Worm (Caenorhabditis elegans) whole organism, L4 larva: ENCODE measurements around the gene stdh-3.

ENCODE experiments used
- T20F7.1 ChIP-seq: fragments of 200-800 bp; sonication (Bioruptor generic); optimal IDR thresholded peaks from 2 replicates; lab custom pipeline; 2018; ENCODE audit warnings: mild to moderate bottlenecking, missing genetic modification characterization, missing compliant biosample characterization
- Y48G9A.11 ChIP-seq: fragments of 200-800 bp; sonication (Bioruptor generic); IDR thresholded peaks from 2 replicates; pipeline ENCODE4 v1.3.6; 2022; ENCODE audit warnings: missing genetic modification reagents, missing genetic modification characterization, missing compliant biosample characterization
- ZK337.2 ChIP-seq: fragments of 200-800 bp; sonication (Bioruptor generic); IDR thresholded peaks from 2 replicates; pipeline ENCODE4 v1.3.6; 2022; ENCODE audit warnings: missing genetic modification reagents, missing genetic modification characterization, missing compliant biosample characterization
- aha-1 ChIP-seq: fragments of 150-350 bp; peaks from one replicate; lab custom pipeline; 2014; ENCODE audit warnings: missing biosample characterization, missing genetic modification characterization
- ama-1 ChIP-seq: fragments of 150-350 bp; optimal IDR thresholded peaks from 2 replicates; lab custom pipeline; 2014; ENCODE audit warnings: inconsistent platforms, mixed read lengths
- attf-4 ChIP-seq: sonication (generic microtip); optimal IDR thresholded peaks from 3 replicates; lab custom pipeline; 2017; ENCODE audit warnings: missing biosample characterization, missing genetic modification characterization
- ceh-28 ChIP-seq: fragments of 150-350 bp; optimal IDR thresholded peaks from 2 replicates; lab custom pipeline; 2014; ENCODE audit warnings: missing biosample characterization, missing genetic modification reagents, missing genetic modification characterization
- ceh-32 ChIP-seq: sonication (generic microtip); optimal IDR thresholded peaks from 2 replicates; lab custom pipeline; 2016; ENCODE audit warnings: mild to moderate bottlenecking, missing genetic modification characterization, missing compliant biosample characterization; ENCODE audit not compliant: poor library complexity
- ceh-44 ChIP-seq: fragments of 200-800 bp; sonication (Bioruptor generic); IDR thresholded peaks from 2 replicates; pipeline ENCODE4 v1.3.6; 2022; ENCODE audit warnings: missing genetic modification reagents, missing genetic modification characterization, missing compliant biosample characterization
- ces-1 ChIP-seq: fragments of 150-350 bp; sonication (generic microtip); optimal IDR thresholded peaks from 4 replicates; lab custom pipeline; 2014; ENCODE audit warnings: missing biosample characterization, missing genetic modification reagents, missing genetic modification characterization
- cey-2 ChIP-seq: sonication (generic microtip); optimal IDR thresholded peaks from 3 replicates; lab custom pipeline; 2017; ENCODE audit warnings: missing genetic modification characterization, mild to moderate bottlenecking, missing compliant biosample characterization, antibody characterized with exemption, borderline replicate concordance; ENCODE audit not compliant: insufficient read depth
- ctbp-1 ChIP-seq: fragments of 200-800 bp; sonication (Bioruptor generic); IDR thresholded peaks from 2 replicates; pipeline ENCODE4 v1.3.6; 2022; ENCODE audit warnings: missing genetic modification reagents, missing genetic modification characterization, missing compliant biosample characterization
- daf-12 ChIP-seq: fragments of 150-350 bp; optimal IDR thresholded peaks from 2 replicates; lab custom pipeline; 2014; ENCODE audit warnings: missing biosample characterization, missing genetic modification reagents, missing genetic modification characterization
- daf-16 ChIP-seq, 3 experiments: sonication (generic microtip); optimal IDR thresholded peaks; 2 replicates each; lab custom pipeline; 2016 to 2017; ENCODE audit warnings: missing genetic modification characterization in 3 of 3, missing genetic modification reagents in 3 of 3, mild to moderate bottlenecking in 2 of 3, missing compliant biosample characterization in 2 of 3, missing biosample characterization in 1 of 3, moderate library complexity in 1 of 3
- dmd-6 ChIP-seq: fragments of 200-800 bp; sonication (Bioruptor generic); IDR thresholded peaks from 2 replicates; pipeline ENCODE4 v1.3.6; 2022; ENCODE audit warnings: missing genetic modification reagents, missing genetic modification characterization, missing compliant biosample characterization
- dmd-9 ChIP-seq: fragments of 200-800 bp; sonication (Bioruptor generic); IDR thresholded peaks from 2 replicates; pipeline ENCODE4 v1.3.6; 2022; ENCODE audit warnings: missing genetic modification reagents, missing genetic modification characterization, missing compliant biosample characterization
- duxl-1 ChIP-seq: sonication (generic microtip); optimal IDR thresholded peaks from 2 replicates; lab custom pipeline; 2016; ENCODE audit warnings: mild to moderate bottlenecking, missing genetic modification characterization, moderate library complexity, missing compliant biosample characterization; ENCODE audit not compliant: poor library complexity
- dve-1 ChIP-seq: sonication (generic microtip); optimal IDR thresholded peaks from 2 replicates; lab custom pipeline; 2017; ENCODE audit warnings: antibody characterized with exemption, mild to moderate bottlenecking, missing genetic modification characterization, missing compliant biosample characterization; ENCODE audit not compliant: insufficient read depth
- hlh-11 ChIP-seq: fragments of 200-800 bp; sonication (Bioruptor generic); optimal IDR thresholded peaks from 2 replicates; lab custom pipeline; 2018; ENCODE audit warnings: mild to moderate bottlenecking, missing genetic modification characterization, missing compliant biosample characterization
- lin-1 ChIP-seq: fragments of 200-800 bp; sonication (Bioruptor generic); IDR thresholded peaks from 2 replicates; pipeline ENCODE4 v1.3.6; 2022; ENCODE audit warnings: missing genetic modification reagents, missing genetic modification characterization, missing compliant biosample characterization
- lin-13 ChIP-seq: fragments of 150-350 bp; optimal IDR thresholded peaks from 2 replicates; lab custom pipeline; 2014; ENCODE audit warnings: missing biosample characterization, missing genetic modification reagents, missing genetic modification characterization
- lin-15B ChIP-seq: fragments of 150-350 bp; sonication (generic microtip); optimal IDR thresholded peaks from 3 replicates; lab custom pipeline; 2014; ENCODE audit warnings: missing biosample characterization, missing genetic modification characterization
- lin-29 ChIP-seq: fragments of 200-800 bp; sonication (Bioruptor generic); IDR thresholded peaks from 2 replicates; pipeline ENCODE4 v1.3.6; 2022; ENCODE audit warnings: missing genetic modification reagents, missing genetic modification characterization, missing compliant biosample characterization
- lin-38 ChIP-seq: fragments of 200-800 bp; sonication (Bioruptor generic); IDR thresholded peaks from 2 replicates; pipeline ENCODE4 v1.3.6; 2022; ENCODE audit warnings: missing genetic modification reagents, missing genetic modification characterization, missing compliant biosample characterization
- lir-3 ChIP-seq: sonication (generic microtip); optimal IDR thresholded peaks from 2 replicates; lab custom pipeline; 2016; ENCODE audit warnings: mild to moderate bottlenecking, missing genetic modification characterization, missing compliant biosample characterization
- madf-9 ChIP-seq: fragments of 200-800 bp; sonication (Bioruptor generic); conservative IDR thresholded peaks from 2 replicates; pipeline ENCODE4 v1.3.6; 2022; ENCODE audit warnings: missing genetic modification reagents, missing genetic modification characterization, missing compliant biosample characterization
- mxl-3 ChIP-seq: fragments of 200-800 bp; sonication (Bioruptor generic); optimal IDR thresholded peaks from 2 replicates; lab custom pipeline; 2018; ENCODE audit warnings: mild to moderate bottlenecking, missing genetic modification characterization, missing compliant biosample characterization
- nhr-102 ChIP-seq: sonication (generic microtip); optimal IDR thresholded peaks from 2 replicates; lab custom pipeline; 2016; ENCODE audit warnings: mild to moderate bottlenecking, missing genetic modification characterization, moderate library complexity, missing compliant biosample characterization
- nhr-11 ChIP-seq: fragments of 150-350 bp; optimal IDR thresholded peaks from 2 replicates; lab custom pipeline; 2014; ENCODE audit warnings: missing biosample characterization, missing genetic modification characterization
- nhr-111 ChIP-seq: fragments of 200-800 bp; sonication (Bioruptor generic); optimal IDR thresholded peaks from 2 replicates; lab custom pipeline; 2018; ENCODE audit warnings: mild to moderate bottlenecking, missing genetic modification characterization, missing compliant biosample characterization
- nhr-25 ChIP-seq: sonication (generic microtip); optimal IDR thresholded peaks from 2 replicates; lab custom pipeline; 2017; ENCODE audit warnings: missing genetic modification characterization, mild to moderate bottlenecking, missing compliant biosample characterization, antibody characterized with exemption, moderate library complexity, borderline replicate concordance; ENCODE audit not compliant: insufficient read depth
- nhr-28 ChIP-seq: fragments of 150-350 bp; optimal IDR thresholded peaks from 2 replicates; lab custom pipeline; 2014; ENCODE audit warnings: missing biosample characterization, missing genetic modification characterization
- nhr-48 ChIP-seq: sonication (generic microtip); optimal IDR thresholded peaks from 2 replicates; lab custom pipeline; 2016; ENCODE audit warnings: mild to moderate bottlenecking, missing genetic modification characterization, missing compliant biosample characterization
- nhr-6 ChIP-seq: fragments of 150-350 bp; optimal IDR thresholded peaks from 2 replicates; lab custom pipeline; 2014; ENCODE audit warnings: missing biosample characterization, missing genetic modification characterization
- nhr-76 ChIP-seq: fragments of 150-350 bp; optimal IDR thresholded peaks from 2 replicates; lab custom pipeline; 2014; ENCODE audit warnings: missing biosample characterization, missing genetic modification characterization
- nhr-77 ChIP-seq: fragments of 150-350 bp; optimal IDR thresholded peaks from 2 replicates; lab custom pipeline; 2014; ENCODE audit warnings: missing biosample characterization, missing genetic modification characterization
- pha-4 ChIP-seq, 2 experiments: fragments of 150-350 bp in 1 of 2; fragments of 200-800 bp in 1 of 2; sonication (Bioruptor generic) in 1 of 2; IDR thresholded peaks in 1 of 2; optimal IDR thresholded peaks in 1 of 2; 2 replicates each; pipeline versions ENCODE4 v1.3.6 to Lab custom; 2014 to 2022; ENCODE audit warnings: missing genetic modification characterization in 2 of 2, missing genetic modification reagents in 2 of 2, missing biosample characterization in 1 of 2, missing compliant biosample characterization in 1 of 2
- php-3 ChIP-seq: fragments of 200-800 bp; sonication (Bioruptor generic); IDR thresholded peaks from 2 replicates; pipeline ENCODE4 v1.3.6; 2022; ENCODE audit warnings: missing genetic modification reagents, missing genetic modification characterization, missing compliant biosample characterization
- pqm-1 ChIP-seq: sonication (generic microtip); optimal IDR thresholded peaks from 2 replicates; lab custom pipeline; 2017; ENCODE audit warnings: missing biosample characterization, missing genetic modification characterization
- rbr-2 ChIP-seq: sonication (generic microtip); optimal IDR thresholded peaks from 2 replicates; lab custom pipeline; 2016; ENCODE audit warnings: missing genotype, missing genetic modification characterization, missing compliant biosample characterization
- tra-1 ChIP-seq: fragments of 200-800 bp; sonication (Bioruptor generic); IDR thresholded peaks from 2 replicates; pipeline ENCODE4 v1.3.6; 2022; ENCODE audit warnings: missing genetic modification reagents, missing genetic modification characterization, missing compliant biosample characterization
- vab-7 ChIP-seq: fragments of 200-800 bp; sonication (Bioruptor generic); IDR thresholded peaks from 2 replicates; pipeline ENCODE4 v1.3.6; 2022; ENCODE audit warnings: missing genetic modification reagents, missing genetic modification characterization, missing compliant biosample characterization
- zag-1 ChIP-seq: fragments of 150-350 bp; optimal IDR thresholded peaks from 2 replicates; lab custom pipeline; 2014; ENCODE audit warnings: missing biosample characterization, missing genetic modification characterization
- zfp-2 ChIP-seq: sonication (generic microtip); optimal IDR thresholded peaks from 2 replicates; lab custom pipeline; 2016; ENCODE audit warnings: mild to moderate bottlenecking, missing genetic modification characterization, missing compliant biosample characterization

stdh-3 gene

ce11 chrV:13892457-13893375 lies 11.7 kb upstream of the stdh-3 start, which contains the start of gene sptl-3 (continued):
- TF ChIP-seq madf-9 (GFP tag; lab: Robert Waterston, UW) (no peak), nhr-111 (GFP tag; lab: Kevin White, UChicago) (no peak), pha-4 (GFP tag; IDR thresholded peaks at IDR 0.05; lab: Robert Waterston, UW) (no peak), pha-4 (tag; optimal IDR thresholded peaks at IDR 0.05; lab: Kevin White, UChicago) (no peak), rbr-2 (no peak), nhr-11 (tag; lab: Kevin White, UChicago) (peak; percentile 60), T20F7.1 (no peak), dmd-9 (GFP tag; lab: Robert Waterston, UW) (no peak), cey-2 (tag; lab: Kevin White, UChicago) (peak; percentile 87), nhr-76 (tag; lab: Kevin White, UChicago) (no peak), nhr-102 (peak; percentile 13), lir-3 (tag; lab: Kevin White, UChicago) (no peak), ceh-28 (tag; lab: Kevin White, UChicago) (no peak), daf-16 (GFP tag; optimal IDR thresholded peaks at IDR 0.05; lab: Kevin White, UChicago) (no peak), daf-16 (tag; optimal IDR thresholded peaks at IDR 0.05; lab: Kevin White, UChicago) (peak; percentile 72), daf-12 (tag; lab: Kevin White, UChicago) (no peak)

DNA sequence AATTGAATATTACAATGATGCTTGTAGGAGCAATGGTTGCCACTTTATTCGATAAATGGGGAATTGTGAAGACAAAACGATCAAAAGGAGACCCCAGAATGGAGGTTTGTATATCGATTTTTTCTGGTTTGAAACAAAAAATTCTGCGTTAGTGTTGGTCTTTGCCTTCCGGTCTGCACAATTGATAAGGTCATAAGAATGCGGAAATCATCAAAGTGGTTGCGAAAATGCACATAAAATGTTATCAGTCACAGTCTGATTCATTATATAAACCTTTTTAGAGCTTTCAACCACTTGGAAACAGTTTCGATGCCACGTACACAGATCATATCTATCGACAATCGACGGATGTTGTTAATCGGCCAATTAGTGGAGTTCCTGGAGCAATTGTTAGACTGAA lies 10.8 kb upstream of the stdh-3 start:
- TF ChIP-seq ceh-32 (no peak), ces-1 (no peak), dmd-6 (GFP tag; lab: Robert Waterston, UW) (peak; percentile 87), attf-4 (tag; lab: Kevin White, UChicago) (no peak), Y48G9A.11 (GFP tag; lab: Robert Waterston, UW) (no peak), lin-15B (no peak), php-3 (GFP tag; lab: Robert Waterston, UW) (peak; percentile 86), lin-13 (no peak), dve-1 (tag; lab: Kevin White, UChicago) (peak; percentile 53), mxl-3 (GFP tag; lab: Kevin White, UChicago) (no peak), nhr-25 (tag; lab: Kevin White, UChicago) (no peak), lin-38 (GFP tag; lab: Robert Waterston, UW) (no peak), lin-1 (GFP tag; lab: Robert Waterston, UW) (peak; percentile 80), nhr-111 (GFP tag; lab: Kevin White, UChicago) (no peak), lin-29 (GFP tag; lab: Robert Waterston, UW) (no peak), nhr-11 (tag; lab: Kevin White, UChicago) (no peak), ama-1 (lab: Kevin White, UChicago) (no peak), nhr-48 (tag; lab: Kevin White, UChicago) (no peak), ceh-44 (GFP tag; lab: Robert Waterston, UW) (no peak), tra-1 (0 out of 2 replicates have a peak, but pooled peaks have one; percentile 10), cey-2 (tag; lab: Kevin White, UChicago) (no peak), duxl-1 (tag; lab: Kevin White, UChicago) (peak; percentile 6), nhr-102 (no peak), zfp-2 (tag; lab: Kevin White, UChicago) (no peak), zag-1 (tag; lab: Kevin White, UChicago) (no peak), aha-1 (tag; lab: Kevin White, UChicago) (peak; percentile 75), hlh-11 (peak; percentile 62), pqm-1 (peak; percentile 88), nhr-28 (tag; lab: Kevin White, UChicago) (peak; percentile 65), nhr-6 (tag; lab: Kevin White, UChicago) (peak; percentile 12), ZK337.2 (GFP tag; lab: Robert Waterston, UW) (no peak), vab-7 (GFP tag; lab: Robert Waterston, UW) (no peak), nhr-77 (tag; lab: Kevin White, UChicago) (peak; percentile 61), ctbp-1 (no peak)
